Fruit fly (Drosophila melanogaster) S2 (cell line): ENCODE data around the gene CG12239.
A peak's percentile ranks its signal among the peaks of the same experiment; 100 is the strongest.

ENCODE experiments used
- CG8478 ChIP-seq: fragments of >200 bp; optimal IDR thresholded peaks from 2 replicates; lab custom pipeline; 2018
- CTCF ChIP-seq, 2 experiments: fragments of >200 bp; optimal IDR thresholded peaks; 2 replicates each; lab custom pipeline; 2018

The CG12239 gene

DNA sequence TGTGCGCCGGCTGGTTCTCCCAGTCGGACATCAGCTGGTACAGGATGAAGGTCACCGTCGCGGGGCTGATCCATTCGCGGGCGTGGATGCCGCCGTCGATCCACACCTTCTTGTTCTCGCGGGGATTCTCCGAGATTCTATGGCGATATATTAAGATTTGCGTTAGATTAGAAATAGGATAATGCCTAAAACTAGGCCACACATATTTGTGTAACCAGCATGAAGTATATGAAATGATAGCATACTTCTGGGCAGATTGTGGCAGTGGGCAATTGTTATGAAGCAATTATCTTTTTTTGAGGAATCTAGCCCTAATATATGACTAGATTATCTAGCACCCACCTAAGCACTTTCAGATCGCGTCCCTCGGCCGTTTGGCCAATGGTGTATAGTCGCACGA is 25.2 kb upstream of the CG12239 start:
- no peak for TF ChIP-seq CG8478
- TF ChIP-seq CTCF (optimal IDR thresholded peaks at IDR 0.05; lab: Kevin White, UChicago): no peak

DNA sequence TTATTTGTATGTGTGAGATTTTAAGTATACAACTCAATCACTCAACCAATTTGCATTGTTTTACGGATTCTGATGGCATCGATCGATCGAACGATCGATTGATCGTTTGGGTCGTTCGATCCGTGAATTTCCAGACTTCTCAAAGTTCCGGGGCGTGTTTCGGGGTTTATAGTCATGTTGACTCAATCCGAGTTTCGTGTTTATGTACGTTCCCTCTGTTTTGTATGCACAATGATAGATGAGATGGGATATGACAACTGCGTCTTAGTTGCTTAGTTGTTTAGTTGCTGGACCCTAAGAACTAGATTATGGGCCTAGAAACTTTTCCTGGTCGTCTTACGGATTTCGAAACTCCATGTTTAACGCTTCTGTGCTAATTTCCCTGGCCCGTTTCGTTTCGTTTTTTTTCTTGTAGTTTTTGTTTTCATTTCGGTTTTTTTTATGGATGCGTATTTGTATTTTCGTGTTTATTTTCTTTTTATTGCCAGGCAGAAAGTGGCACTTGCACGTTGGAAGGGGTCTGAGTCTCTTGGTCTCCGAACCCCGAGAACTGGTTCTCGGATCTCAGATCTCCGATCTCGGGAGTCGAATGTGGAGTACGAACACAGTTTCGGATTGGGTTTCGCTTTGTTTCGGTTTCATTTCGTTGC is 23.2 kb upstream of the CG12239 start:
- TF ChIP-seq CG8478: no peak
- no peak for TF ChIP-seq CTCF (optimal IDR thresholded peaks at IDR 0.05; lab: Kevin White, UChicago)

- TF ChIP-seq CTCF (optimal IDR thresholded peaks at IDR 0.05; lab: Kevin White, UChicago) (no peak), CG8478 (no peak)
Measured at dm6 chrX:5770730-5771181, 21.2 kb upstream of the CG12239 start, which contains the start of gene CG3097. Gene CG3097, minus strand, starts transcription at chrX:5770780.

- TF ChIP-seq CG8478 (no peak), CTCF (optimal IDR thresholded peaks at IDR 0.05; lab: Kevin White, UChicago) (no peak)
Measured at dm6 chrX:5772409-5772808, 19.5 kb upstream of the CG12239 start.

dm6 chrX:5776547-5776946 is 15.4 kb upstream of the CG12239 start, which contains the start of gene CG42264:
Gene CG42264, minus strand, starts transcription at chrX:5776647.
- TF ChIP-seq CTCF (optimal IDR thresholded peaks at IDR 0.05; lab: Kevin White, UChicago): no peak
- no peak for TF ChIP-seq CG8478

- TF ChIP-seq CG8478: no peak
- no peak for TF ChIP-seq CTCF (optimal IDR thresholded peaks at IDR 0.05; lab: Kevin White, UChicago)
Measured at dm6 chrX:5781520-5781919, 10.4 kb upstream of the CG12239 start, which contains the start of gene CG3108. Gene CG3108, minus strand, starts transcription at chrX:5781620.

DNA sequence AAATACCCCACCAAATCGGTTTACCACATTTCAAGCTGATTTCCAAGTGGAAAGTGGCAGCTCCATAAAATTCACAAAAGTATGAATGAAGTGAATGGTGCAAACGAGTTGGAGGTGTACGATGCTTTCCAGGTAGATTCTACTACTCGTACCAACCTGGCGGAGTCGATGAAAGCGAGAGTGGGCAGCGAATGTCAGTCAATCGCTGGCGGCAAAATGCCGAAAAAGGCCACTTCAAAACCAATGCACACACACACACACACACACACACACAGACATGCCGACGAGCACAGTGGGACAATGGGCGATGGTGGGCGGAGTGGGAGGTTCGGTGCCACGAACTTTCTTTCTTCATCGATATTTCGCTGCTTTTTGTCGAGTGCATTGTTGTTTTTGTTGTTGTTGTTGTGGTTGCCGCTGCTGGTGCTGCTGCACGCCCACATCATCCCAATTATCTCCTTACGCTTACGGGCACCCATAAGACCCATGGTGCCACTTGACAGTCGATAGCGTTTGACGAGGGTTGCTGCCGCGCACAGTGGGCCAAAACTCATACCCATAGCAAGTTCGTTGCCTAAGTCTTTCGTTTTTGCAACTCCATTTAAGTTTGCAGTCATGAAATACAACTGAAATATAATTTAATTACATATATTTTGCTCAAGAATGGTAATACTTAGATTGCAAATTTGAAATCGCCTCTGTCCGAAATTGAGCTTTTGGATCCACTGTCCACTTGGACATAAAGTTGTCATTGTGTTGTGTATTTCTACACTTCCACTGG is 8.5 kb upstream of the CG12239 start:
- TF ChIP-seq CTCF (optimal IDR thresholded peaks at IDR 0.05; lab: Kevin White, UChicago): no peak
- TF ChIP-seq CG8478: no peak

DNA sequence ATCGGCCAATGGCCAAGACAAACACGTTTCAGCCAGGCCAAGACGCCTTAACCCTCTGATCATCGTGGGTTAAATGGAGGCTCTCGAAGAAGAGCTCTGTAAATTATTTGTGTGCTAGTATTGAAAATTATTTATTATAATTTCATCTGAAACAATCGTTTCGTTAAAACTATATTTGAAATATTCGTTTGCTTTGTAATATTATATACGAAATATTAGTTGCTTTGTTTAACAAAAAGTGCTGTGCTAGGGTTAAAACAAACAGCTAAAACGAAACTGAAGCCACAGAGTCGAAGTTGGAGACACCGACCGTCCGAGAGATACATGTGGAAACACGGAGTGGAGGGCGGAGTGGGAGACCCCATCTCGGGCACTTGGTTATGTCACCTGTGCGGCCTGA is 5.4 kb upstream of the CG12239 start:
- TF ChIP-seq CG8478: no peak
- TF ChIP-seq CTCF (optimal IDR thresholded peaks at IDR 0.05; lab: Kevin White, UChicago): no peak

DNA sequence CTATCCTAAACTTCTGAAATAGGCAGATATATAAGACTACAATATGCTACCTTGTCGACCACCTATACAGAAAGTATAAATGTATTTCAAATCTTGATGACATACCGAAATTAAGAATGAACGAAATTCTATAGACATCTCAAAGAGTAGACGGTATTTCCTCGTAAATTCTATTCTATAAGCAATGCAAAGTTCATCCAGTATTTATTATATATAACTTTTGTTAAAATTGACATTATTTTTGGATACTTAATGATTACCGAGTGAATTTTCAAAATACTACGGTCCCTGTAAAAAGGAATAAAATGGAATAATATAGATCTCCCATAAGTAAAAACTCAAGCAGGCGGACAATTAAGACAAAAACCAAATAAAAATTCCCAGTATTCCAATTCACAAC is 2.8 kb upstream of the CG12239 start, which contains the start of gene CG15767:
Gene CG15767 (plus strand): TSS at position 301 of the 400 bp plus-strand sequence.
- TF ChIP-seq CTCF (optimal IDR thresholded peaks at IDR 0.05; lab: Kevin White, UChicago) (no peak), CG8478 (no peak)

DNA sequence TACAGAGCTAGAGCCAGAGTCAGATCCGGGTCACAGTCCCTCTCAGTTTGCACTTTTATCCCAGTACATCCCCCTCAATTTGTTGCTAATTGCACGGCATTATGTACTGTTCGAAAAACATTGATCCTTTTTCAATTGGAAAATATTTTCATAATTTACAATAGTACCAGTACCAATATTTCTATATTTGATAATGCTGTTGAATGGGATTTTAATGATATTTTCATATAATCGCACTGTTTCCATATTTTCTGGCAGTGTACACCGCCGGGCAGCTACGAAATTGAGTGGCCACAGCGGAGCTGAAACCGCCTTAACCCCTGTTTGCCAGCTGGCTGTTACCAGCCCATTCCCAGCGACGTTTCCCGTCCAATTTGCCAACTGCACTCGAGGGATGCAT is 8.7 kb downstream of the CG12239 start:
- TF ChIP-seq CG8478 (no peak), CTCF (optimal IDR thresholded peaks at IDR 0.05; lab: Kevin White, UChicago) (no peak)

DNA sequence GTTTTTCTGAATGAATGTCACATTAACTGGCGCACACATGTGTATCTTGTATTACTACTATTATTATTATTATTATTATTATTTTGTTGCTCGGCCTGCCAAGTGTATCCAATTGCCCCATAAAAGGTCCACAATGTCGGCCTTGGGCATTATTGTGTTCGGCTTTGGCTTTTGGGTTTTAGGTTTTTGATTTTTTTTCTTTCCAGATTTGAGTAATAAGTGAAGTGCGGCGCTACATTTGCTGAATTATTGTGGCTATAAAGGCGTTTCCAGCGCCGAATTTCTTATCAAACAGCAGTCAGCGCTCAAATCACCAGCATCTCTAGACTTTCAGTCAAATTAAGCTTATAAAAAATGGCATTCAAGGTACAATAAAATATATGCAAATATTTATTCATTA is 12.4 kb downstream of the CG12239 start, which contains the start of gene Cpr5C:
Gene Cpr5C (plus strand): TSS at position 301 of the 400 bp plus-strand sequence.
- no peak for TF ChIP-seq CG8478
- no peak for TF ChIP-seq CTCF (optimal IDR thresholded peaks at IDR 0.05; lab: Kevin White, UChicago)

DNA sequence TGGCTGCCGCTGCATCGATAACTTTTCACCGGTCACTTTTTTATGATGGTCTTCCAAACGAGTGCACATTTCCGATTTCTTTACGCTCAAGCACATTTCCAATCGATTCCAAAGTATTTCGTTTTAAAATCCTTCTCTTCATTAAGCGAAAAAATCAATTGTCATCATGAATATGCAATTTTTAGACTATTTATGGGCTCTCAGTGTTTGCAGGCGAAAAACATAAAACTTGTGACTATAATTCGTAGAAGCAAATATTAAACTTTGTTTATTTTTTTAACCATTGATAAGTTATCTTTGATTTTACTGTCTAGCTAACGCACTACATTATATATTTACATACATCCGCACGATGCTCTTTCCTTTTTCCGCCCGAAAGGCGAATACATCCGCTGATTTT is 16.7 kb downstream of the CG12239 start, which contains the start of gene Prosbeta2R1:
Gene Prosbeta2R1 (plus strand): TSS at position 301 of the 400 bp plus-strand sequence.
- no peak for TF ChIP-seq CTCF (optimal IDR thresholded peaks at IDR 0.05; lab: Kevin White, UChicago)
- no peak for TF ChIP-seq CG8478

- TF ChIP-seq CG8478 (no peak), CTCF (optimal IDR thresholded peaks at IDR 0.05; lab: Kevin White, UChicago) (no peak)
Measured at dm6 chrX:5812877-5813276, 20.9 kb downstream of the CG12239 start, which contains the start of gene CG44329. Gene CG44329, minus strand, starts transcription at chrX:5812977.

DNA sequence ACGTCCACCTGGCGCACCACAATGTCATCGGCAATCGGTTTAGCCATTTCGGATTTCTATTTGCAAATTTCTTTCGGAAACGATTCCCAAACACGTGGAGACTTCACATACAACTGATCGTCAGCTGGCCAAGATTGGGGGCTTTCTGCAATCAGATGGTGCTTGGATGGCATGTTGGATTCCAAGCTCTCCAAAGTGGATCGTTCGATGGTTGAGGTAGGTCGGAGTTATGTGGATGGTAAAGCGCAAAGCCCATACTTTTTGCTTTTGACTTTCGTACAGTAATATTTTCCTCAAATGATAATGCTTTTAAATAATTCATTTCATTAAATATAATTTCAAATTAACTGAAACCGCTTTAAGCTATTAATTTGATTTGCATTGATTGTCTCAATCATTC is 23.8 kb downstream of the CG12239 start, which contains the start of gene AgmNAT:
Gene AgmNAT (minus strand): TSS at position 101 of the 400 bp plus-strand sequence.
- TF ChIP-seq CG8478 (no peak), CTCF (optimal IDR thresholded peaks at IDR 0.05; lab: Kevin White, UChicago) (no peak)

- TF ChIP-seq CG8478 (no peak), CTCF (optimal IDR thresholded peaks at IDR 0.05; lab: Kevin White, UChicago) (peak; percentile 65 to 72)
Measured at dm6 chrX:5817191-5817590, 25.3 kb downstream of the CG12239 start.

dm6 chrX:5818428-5818827 is 26.5 kb downstream of the CG12239 start, which contains the start of gene CG15765:
Gene CG15765, plus strand, starts transcription at chrX:5818559.
- TF ChIP-seq CTCF (optimal IDR thresholded peaks at IDR 0.05; lab: Kevin White, UChicago) (no peak), CG8478 (no peak)
